Worm (Caenorhabditis elegans) whole organism, L1 larva: Measurements from ENCODE around the gene mma-1.

ENCODE experiments used
- ceh-82 ChIP-seq, 3 experiments: fragments of 150-350 bp in 1 of 3; sonication (generic microtip) in 2 of 3; optimal IDR thresholded peaks; 2 replicates each; lab custom pipeline; 2014 to 2017; ENCODE audit warnings: missing biosample characterization in 3 of 3, missing genetic modification characterization in 3 of 3
- lsy-2 ChIP-seq, 2 experiments: fragments of 150-350 bp; optimal IDR thresholded peaks; 2 replicates each; lab custom pipeline; 2014; ENCODE audit warnings: missing biosample characterization in 2 of 2, missing genetic modification characterization in 2 of 2
- nhr-76 ChIP-seq: sonication (generic microtip); optimal IDR thresholded peaks from 2 replicates; lab custom pipeline; 2017; ENCODE audit warnings: missing biosample characterization, missing genetic modification characterization
- unc-130 ChIP-seq: fragments of 150-350 bp; optimal IDR thresholded peaks from 2 replicates; lab custom pipeline; 2017; ENCODE audit warnings: missing biosample characterization, missing genetic modification characterization, inconsistent platforms
- unc-62 ChIP-seq: fragments of 150-350 bp; optimal IDR thresholded peaks from 2 replicates; lab custom pipeline; 2014; ENCODE audit warnings: missing biosample characterization, missing genetic modification reagents, missing genetic modification characterization

ce11 chrV:12609526-12609925 is 13.4 kb upstream of the mma-1 start, which contains the start of gene ZC116.1:
- TF ChIP-seq unc-62, result no peak
- TF ChIP-seq lsy-2 (tag; optimal IDR thresholded peaks at IDR 0.05; lab: Kevin White, UChicago), result no peak
- TF ChIP-seq ceh-82 (tag; optimal IDR thresholded peaks at IDR 0.05; lab: Kevin White, UChicago), result no peak
- TF ChIP-seq unc-130 (tag; lab: Kevin White, UChicago), result no peak
- TF ChIP-seq nhr-76, result no peak
